Worm (Caenorhabditis elegans): ENCODE data around the gene trpp-6.

Gene trpp-6

ce11 chrV:10031384-10032171 lies 39.9 kb downstream of the trpp-6 start (continued):
- TF ChIP-seq F16B12.6 (tag; optimal IDR thresholded peaks at IDR 0.05) (peak; percentile 92), fos-1 (tag; optimal IDR thresholded peaks at IDR 0.05) (no peak), tlp-1 (tag; optimal IDR thresholded peaks at IDR 0.05) (no peak), mef-2 (tag; optimal IDR thresholded peaks at IDR 0.05) (no peak), irx-1 (tag; optimal IDR thresholded peaks at IDR 0.05) (no peak), pax-3 (tag; optimal IDR thresholded peaks at IDR 0.05) (no peak), ama-1 (optimal IDR thresholded peaks at IDR 0.05) (no peak)

- TF ChIP-seq ztf-4 (tag; optimal IDR thresholded peaks at IDR 0.05) (no peak), hpl-2 (GFP tag; optimal IDR thresholded peaks at IDR 0.05) (no peak), dsc-1 (tag; optimal IDR thresholded peaks at IDR 0.05) (no peak), pag-3 (tag; optimal IDR thresholded peaks at IDR 0.05; ENCODE audit: borderline replicate concordance, insufficient read depth) (no peak), lin-15B (tag; optimal IDR thresholded peaks at IDR 0.05) (no peak), snu-23 (GFP tag; optimal IDR thresholded peaks at IDR 0.05) (no peak), lin-39 (tag; optimal IDR thresholded peaks at IDR 0.05) (no peak), dpl-1 (GFP tag; optimal IDR thresholded peaks at IDR 0.05) (no peak), tlp-1 (tag; optimal IDR thresholded peaks at IDR 0.05) (no peak), lin-13 (GFP tag; optimal IDR thresholded peaks at IDR 0.05) (no peak), C04F5.9 (tag; optimal IDR thresholded peaks at IDR 0.05) (no peak), nhr-19 (GFP tag; conservative IDR thresholded peaks at IDR 0.05) (no peak), skn-1 (tag; optimal IDR thresholded peaks at IDR 0.05) (no peak), efl-1 (optimal IDR thresholded peaks at IDR 0.05) (no peak), efl-1 (GFP tag; optimal IDR thresholded peaks at IDR 0.05 in 1 of 2) (peak in 1 of 2 experiments; percentile 89), alr-1 (tag; optimal IDR thresholded peaks at IDR 0.05; ENCODE audit: borderline replicate concordance) (no peak), sup-37 (GFP tag; optimal IDR thresholded peaks at IDR 0.05) (no peak), nhr-85 (tag) (peak; percentile 61), unc-30 (tag; optimal IDR thresholded peaks at IDR 0.05) (no peak), xbp-1 (tag; optimal IDR thresholded peaks at IDR 0.05) (no peak), nhr-90 (tag; optimal IDR thresholded peaks at IDR 0.05; ENCODE audit: poor library complexity) (no peak), mef-2 (tag; optimal IDR thresholded peaks at IDR 0.05) (no peak), egl-27 (tag; optimal IDR thresholded peaks at IDR 0.05) (no peak), ama-1 (optimal IDR thresholded peaks at IDR 0.05) (no peak), pqm-1 (tag; optimal IDR thresholded peaks at IDR 0.05) (no peak), nhr-77 (tag; optimal IDR thresholded peaks at IDR 0.05) (no peak), nhr-237 (tag; optimal IDR thresholded peaks at IDR 0.05) (no peak), mab-9 (GFP tag; IDR thresholded peaks at IDR 0.05) (no peak), nhr-76 (tag; optimal IDR thresholded peaks at IDR 0.05) (no peak), C16A3.4 (tag; optimal IDR thresholded peaks at IDR 0.05) (no peak), unc-98 (GFP tag; IDR thresholded peaks at IDR 0.05) (no peak), vab-15 (tag; optimal IDR thresholded peaks at IDR 0.05) (no peak), lin-14 (GFP tag; optimal IDR thresholded peaks at IDR 0.05) (peak; percentile 52), nhr-71 (tag; optimal IDR thresholded peaks at IDR 0.05) (no peak), jun-1 (tag; optimal IDR thresholded peaks at IDR 0.05) (no peak), hlh-4 (tag; optimal IDR thresholded peaks at IDR 0.05) (no peak), isw-1 (GFP tag; IDR thresholded peaks at IDR 0.05) (no peak), swsn-7 (tag; optimal IDR thresholded peaks at IDR 0.05) (peak; percentile 15), irx-1 (tag; optimal IDR thresholded peaks at IDR 0.05) (no peak), fkh-10 (GFP tag; optimal IDR thresholded peaks at IDR 0.05) (no peak), rnt-1 (tag; optimal IDR thresholded peaks at IDR 0.05) (no peak), lir-3 (tag; optimal IDR thresholded peaks at IDR 0.05; ENCODE audit: poor library complexity) (no peak), ceh-8 (GFP tag; optimal IDR thresholded peaks at IDR 0.05) (peak; percentile 31), blmp-1 (tag; optimal IDR thresholded peaks at IDR 0.05) (peak; percentile 96), lin-35 (GFP tag; optimal IDR thresholded peaks at IDR 0.05) (no peak), nhr-84 (tag; optimal IDR thresholded peaks at IDR 0.05) (no peak), fkh-8 (tag; optimal IDR thresholded peaks at IDR 0.05) (no peak)
Observed at ce11 chrV:10035586-10035985, 43.9 kb downstream of the trpp-6 start.
